Fruit fly (Drosophila melanogaster) whole organism, embryonic: ENCODE data around the gene da.

ENCODE experiments used
- CG1024 ChIP-seq: fragments of 200-800 bp; sonication (Bioruptor generic); IDR thresholded peaks from 2 replicates; pipeline ENCODE4 v1.3.6; 2022; ENCODE audit warnings: missing biosample characterization, missing genetic modification characterization
- CG10959 ChIP-seq: fragments of 200-800 bp; sonication (Bioruptor generic); IDR thresholded peaks from 2 replicates; pipeline ENCODE4 v1.3.6; 2022; ENCODE audit warnings: missing biosample characterization, missing genetic modification characterization
- CG12104 ChIP-seq: fragments of 200-800 bp; sonication (Bioruptor generic); optimal IDR thresholded peaks from 3 replicates; lab custom pipeline; 2016; ENCODE audit warnings: missing biosample characterization, missing genetic modification characterization
- CG12769 ChIP-seq: fragments of 200-800 bp; sonication (Bioruptor generic); optimal IDR thresholded peaks from 2 replicates; lab custom pipeline; 2019; ENCODE audit warnings: missing biosample characterization, mild to moderate bottlenecking, missing genetic modification characterization, moderate library complexity
- CG15696 ChIP-seq: fragments of 200-800 bp; sonication (Bioruptor generic); optimal IDR thresholded peaks from 2 replicates; lab custom pipeline; 2019; ENCODE audit warnings: missing biosample characterization, mild to moderate bottlenecking, missing genetic modification characterization, moderate library complexity
- CG16815 ChIP-seq: fragments of 200-800 bp; sonication (Bioruptor generic); optimal IDR thresholded peaks from 3 replicates; lab custom pipeline; 2017; ENCODE audit warnings: missing biosample characterization, mild to moderate bottlenecking, missing genetic modification characterization
- CG17612 ChIP-seq: fragments of 200-800 bp; sonication (Bioruptor generic); IDR thresholded peaks from 2 replicates; pipeline ENCODE4 v1.3.6; 2022; ENCODE audit warnings: missing biosample characterization, missing genetic modification characterization
- CG18262 ChIP-seq: fragments of 200-800 bp; optimal IDR thresholded peaks from 3 replicates; lab custom pipeline; 2019; ENCODE audit warnings: missing biosample characterization, mild to moderate bottlenecking, missing genetic modification characterization, moderate library complexity
- CG34224 ChIP-seq: fragments of 200-800 bp; sonication (Bioruptor generic); IDR thresholded peaks from 3 replicates; pipeline ENCODE4 v1.3.6; 2022; ENCODE audit warnings: missing biosample characterization, missing genetic modification characterization; ENCODE audit not compliant: partially characterized antibody
- CG34376 ChIP-seq: fragments of 200-800 bp; sonication (Bioruptor generic); optimal IDR thresholded peaks from 2 replicates; lab custom pipeline; 2018; ENCODE audit warnings: missing biosample characterization, mild to moderate bottlenecking, missing genetic modification characterization
- CG4730 ChIP-seq: fragments of 200-800 bp; sonication (Bioruptor generic); IDR thresholded peaks from 2 replicates; pipeline ENCODE4 v1.3.6; 2022; ENCODE audit warnings: missing biosample characterization, missing genetic modification characterization
- CG5245 ChIP-seq: fragments of 200-800 bp; sonication (Bioruptor generic); optimal IDR thresholded peaks from 3 replicates; lab custom pipeline; 2016; ENCODE audit warnings: missing biosample characterization, missing genetic modification characterization
- CG7357 ChIP-seq: fragments of 200-800 bp; sonication (Bioruptor generic); IDR thresholded peaks from 3 replicates; pipeline ENCODE4 v1.3.6; 2022; ENCODE audit warnings: missing biosample characterization, missing genetic modification characterization
- CG7745 ChIP-seq: fragments of 200-800 bp; sonication (Bioruptor generic); optimal IDR thresholded peaks from 2 replicates; lab custom pipeline; 2018; ENCODE audit warnings: missing biosample characterization, mild to moderate bottlenecking, missing genetic modification characterization, moderate library complexity
- Dip2 ChIP-seq: fragments of 200-800 bp; sonication (Bioruptor generic); IDR thresholded peaks from 2 replicates; pipeline ENCODE4 v1.3.6; 2022; ENCODE audit warnings: missing biosample characterization, missing genetic modification characterization
- ERR ChIP-seq: fragments of 200-800 bp; sonication (Bioruptor generic); optimal IDR thresholded peaks from 2 replicates; lab custom pipeline; 2016; ENCODE audit warnings: missing biosample characterization, missing genetic modification characterization
- Elba2 ChIP-seq: fragments of 200-800 bp; sonication (Bioruptor generic); optimal IDR thresholded peaks from 3 replicates; lab custom pipeline; 2016; ENCODE audit warnings: missing biosample characterization, missing genetic modification characterization
- Gug ChIP-seq: fragments of 200-800 bp; sonication (Bioruptor generic); IDR thresholded peaks from 4 replicates; pipeline ENCODE4 v1.3.6; 2022; ENCODE audit warnings: missing biosample characterization, missing genetic modification characterization
- HLH4C ChIP-seq: fragments of 200-800 bp; sonication (Bioruptor generic); IDR thresholded peaks from 3 replicates; pipeline ENCODE4 v1.3.6; 2022; ENCODE audit warnings: missing biosample characterization, missing genetic modification characterization; ENCODE audit not compliant: partially characterized antibody
- Jarid2 ChIP-seq: fragments of 200-800 bp; sonication (Bioruptor generic); optimal IDR thresholded peaks from 3 replicates; lab custom pipeline; 2017; ENCODE audit warnings: mild to moderate bottlenecking, missing biosample characterization, missing genetic modification reagents, missing genetic modification characterization
- MBD-R2 ChIP-seq: fragments of 200-800 bp; sonication (Bioruptor generic); IDR thresholded peaks from 2 replicates; pipeline ENCODE4 v1.3.6; 2022; ENCODE audit warnings: missing biosample characterization, missing genetic modification characterization
- Rfx ChIP-seq: fragments of 200-800 bp; sonication (Bioruptor generic); IDR thresholded peaks from 2 replicates; pipeline ENCODE4 v1.3.6; 2022; ENCODE audit warnings: missing biosample characterization, missing genetic modification characterization
- Six4 ChIP-seq: fragments of 200-800 bp; sonication (Bioruptor generic); optimal IDR thresholded peaks from 2 replicates; lab custom pipeline; 2016; ENCODE audit warnings: missing biosample characterization, missing genetic modification characterization
- abd-A ChIP-seq: fragments of 200-800 bp; sonication (Bioruptor generic); optimal IDR thresholded peaks from 3 replicates; lab custom pipeline; 2019; ENCODE audit warnings: missing biosample characterization, mild to moderate bottlenecking, missing genetic modification characterization, moderate library complexity
- ato ChIP-seq: fragments of 200-800 bp; sonication (Bioruptor generic); IDR thresholded peaks from 2 replicates; pipeline ENCODE4 v1.3.6; 2022; ENCODE audit warnings: missing biosample characterization, missing genetic modification characterization; ENCODE audit not compliant: partially characterized antibody
- br ChIP-seq: fragments of >200 bp; optimal IDR thresholded peaks from 2 replicates; lab custom pipeline; 2017
- bsh ChIP-seq, 2 experiments: fragments of 200-800 bp; sonication (Bioruptor generic); optimal IDR thresholded peaks; 2 replicates each; lab custom pipeline; 2017 to 2018; ENCODE audit warnings: mild to moderate bottlenecking in 2 of 2, missing biosample characterization in 2 of 2, missing genetic modification characterization in 2 of 2, moderate library complexity in 1 of 2
- cas ChIP-seq: fragments of 200-800 bp; sonication (Bioruptor generic); IDR thresholded peaks from 2 replicates; pipeline ENCODE4 v1.3.6; 2022; ENCODE audit warnings: missing biosample characterization, missing genetic modification characterization
- dimm ChIP-seq: fragments of 200-800 bp; sonication (Bioruptor generic); IDR thresholded peaks from 2 replicates; pipeline ENCODE4 v1.3.6; 2022; ENCODE audit warnings: missing biosample characterization, missing genetic modification characterization
- disco-r ChIP-seq: fragments of 200-800 bp; sonication (Bioruptor generic); optimal IDR thresholded peaks from 2 replicates; lab custom pipeline; 2016; ENCODE audit warnings: missing biosample characterization, missing genetic modification characterization
- dmrt11E ChIP-seq: fragments of 200-800 bp; sonication (Bioruptor generic); optimal IDR thresholded peaks from 3 replicates; lab custom pipeline; 2018; ENCODE audit warnings: missing biosample characterization, mild to moderate bottlenecking, missing genetic modification characterization, moderate library complexity
- gem ChIP-seq: fragments of 200-800 bp; sonication (Bioruptor generic); optimal IDR thresholded peaks from 2 replicates; lab custom pipeline; 2019; ENCODE audit warnings: missing biosample characterization, mild to moderate bottlenecking, missing genetic modification characterization, moderate library complexity
- jing ChIP-seq: fragments of 200-800 bp; sonication (Bioruptor generic); optimal IDR thresholded peaks from 2 replicates; lab custom pipeline; 2018; ENCODE audit warnings: missing biosample characterization, mild to moderate bottlenecking, missing genetic modification characterization
- kni ChIP-seq: fragments of 200-800 bp; sonication (Bioruptor generic); optimal IDR thresholded peaks from 3 replicates; lab custom pipeline; 2017; ENCODE audit warnings: mild to moderate bottlenecking, missing biosample characterization, missing genetic modification reagents, missing genetic modification characterization
- lab ChIP-seq: fragments of 200-800 bp; sonication (Bioruptor generic); optimal IDR thresholded peaks from 3 replicates; lab custom pipeline; 2017; ENCODE audit warnings: missing biosample characterization, missing genetic modification characterization, mild to moderate bottlenecking, moderate library complexity, missing genetic modification reagents
- mam ChIP-seq: fragments of 200-800 bp; sonication (Bioruptor generic); optimal IDR thresholded peaks from 3 replicates; lab custom pipeline; 2016; ENCODE audit warnings: missing biosample characterization, missing genetic modification characterization
- nau ChIP-seq: fragments of 200-800 bp; sonication (Bioruptor generic); optimal IDR thresholded peaks from 3 replicates; lab custom pipeline; 2017; ENCODE audit warnings: missing biosample characterization, mild to moderate bottlenecking, missing genetic modification characterization, missing genetic modification reagents
- psq ChIP-seq: fragments of 200-800 bp; sonication (Bioruptor generic); optimal IDR thresholded peaks from 2 replicates; lab custom pipeline; 2017; ENCODE audit warnings: missing biosample characterization, missing genetic modification characterization
- pum ChIP-seq: fragments of 200-800 bp; sonication (Bioruptor generic); optimal IDR thresholded peaks from 2 replicates; lab custom pipeline; 2016; ENCODE audit warnings: missing biosample characterization, missing genetic modification characterization
- rib ChIP-seq: fragments of 200-800 bp; sonication (Bioruptor generic); IDR thresholded peaks from 2 replicates; pipeline ENCODE4 v1.3.6; 2022; ENCODE audit warnings: missing biosample characterization, missing genetic modification characterization
- sc ChIP-seq, 3 experiments: fragments of >200 bp in 2 of 3; fragments of 200-800 bp in 1 of 3; sonication (Bioruptor generic) in 1 of 3; optimal IDR thresholded peaks; 2 replicates in 2 of 3; 3 replicates in 1 of 3; lab custom pipeline; 2017; ENCODE audit warnings: mild to moderate bottlenecking in 1 of 3, missing biosample characterization in 1 of 3, missing genetic modification characterization in 1 of 3, missing genetic modification reagents in 1 of 3
- seq ChIP-seq: fragments of 200-800 bp; sonication (Bioruptor generic); IDR thresholded peaks from 2 replicates; pipeline ENCODE4 v1.3.6; 2022; ENCODE audit warnings: missing biosample characterization, missing genetic modification characterization
- sim ChIP-seq: fragments of 200-800 bp; sonication (Bioruptor generic); IDR thresholded peaks from 2 replicates; pipeline ENCODE4 v1.3.6; 2022; ENCODE audit warnings: missing biosample characterization, missing genetic modification characterization
- so ChIP-seq: fragments of 200-800 bp; sonication (Bioruptor generic); IDR thresholded peaks from 3 replicates; pipeline ENCODE4 v1.3.6; 2022; ENCODE audit warnings: missing biosample characterization, missing genetic modification characterization
- sr ChIP-seq: fragments of 200-800 bp; sonication (Bioruptor generic); IDR thresholded peaks from 3 replicates; pipeline ENCODE4 v1.3.6; 2022; ENCODE audit warnings: missing biosample characterization, missing genetic modification characterization
- sug ChIP-seq: fragments of 200-800 bp; optimal IDR thresholded peaks from 2 replicates; lab custom pipeline; 2019; ENCODE audit warnings: missing biosample characterization, mild to moderate bottlenecking, missing genetic modification characterization, moderate library complexity
- ttk ChIP-seq: fragments of 200-800 bp; sonication (Bioruptor generic); IDR thresholded peaks from 2 replicates; pipeline ENCODE4 v2.1.2; 2022; ENCODE audit warnings: missing biosample characterization, missing genetic modification characterization
- vvl ChIP-seq: fragments of 200-800 bp; sonication (Bioruptor generic); IDR thresholded peaks from 2 replicates; pipeline ENCODE4 v1.3.6; 2022; ENCODE audit warnings: missing biosample characterization, missing genetic modification characterization
- yki ChIP-seq: fragments of >200 bp; optimal IDR thresholded peaks from 3 replicates; lab custom pipeline; 2018
- zen ChIP-seq: fragments of 200-800 bp; sonication (Bioruptor generic); optimal IDR thresholded peaks from 3 replicates; lab custom pipeline; 2018; ENCODE audit warnings: missing biosample characterization, mild to moderate bottlenecking, missing genetic modification characterization, moderate library complexity

The da gene

dm6 chr2L:10442048-10442790, 54.3 kb downstream of the da start, which contains the start of gene loh (continued):
- TF ChIP-seq mam (GFP tag; lab: Kevin White, UChicago) (no peak), pum (GFP tag; lab: Kevin White, UChicago) (no peak), CG12769 (tag; lab: Kevin White, UChicago) (peak; percentile 24), Elba2 (GFP tag; lab: Kevin White, UChicago) (no peak), ato (no peak), zen (tag; lab: Kevin White, UChicago) (peak; percentile 21), bsh (GFP tag; optimal IDR thresholded peaks at IDR 0.05; lab: Kevin White, UChicago) (peak in 1 of 2 experiments; percentile 63), br (lab: Kevin White, UChicago) (no peak), CG34376 (GFP tag; lab: Kevin White, UChicago) (no peak), Six4 (GFP tag; lab: Kevin White, UChicago) (peak; percentile 56), sug (tag; lab: Kevin White, UChicago) (peak; percentile 48), yki (lab: Kevin White, UChicago) (no peak), disco-r (GFP tag; lab: Kevin White, UChicago) (no peak), jing (GFP tag; lab: Kevin White, UChicago) (no peak), ttk (GFP tag; lab: Robert Waterston, UW) (0 out of 2 replicates have a peak, but pooled peaks have one; percentile 38), CG34224 (no peak), CG4730 (GFP tag; lab: Robert Waterston, UW) (no peak), HLH4C (GFP tag; lab: Robert Waterston, UW) (no peak), Jarid2 (no peak), abd-A (no peak), lab (no peak), CG5245 (GFP tag; lab: Kevin White, UChicago) (no peak), sc (optimal IDR thresholded peaks at IDR 0.05; lab: Kevin White, UChicago) (no peak), sc (GFP tag; optimal IDR thresholded peaks at IDR 0.05; lab: Kevin White, UChicago) (peak; percentile 44), ERR (no peak), CG18262 (tag; lab: Kevin White, UChicago) (peak; percentile 85), sr (GFP tag; lab: Robert Waterston, UW) (no peak), Dip2 (GFP tag; lab: Robert Waterston, UW) (no peak), CG10959 (no peak), CG17612 (GFP tag; lab: Robert Waterston, UW) (no peak), seq (GFP tag; lab: Robert Waterston, UW) (0 out of 2 replicates have a peak, but pooled peaks have one; percentile 22), psq (GFP tag; lab: Kevin White, UChicago) (no peak), kni (no peak), Rfx (no peak; the same call in 1 of the 2 replicates), rib (no peak), CG7357 (no peak), gem (tag; lab: Kevin White, UChicago) (peak; percentile 79), dimm (GFP tag; lab: Robert Waterston, UW) (no peak), CG12104 (GFP tag; lab: Kevin White, UChicago) (peak; percentile 49), CG7745 (tag; lab: Kevin White, UChicago) (no peak), CG15696 (tag; lab: Kevin White, UChicago) (peak; percentile 10), dmrt11E (tag; lab: Kevin White, UChicago) (peak; percentile 35), CG16815 (peak; percentile 30), so (no peak; the same call in 2 of the 3 replicates), nau (GFP tag; lab: Kevin White, UChicago) (no peak), CG1024 (GFP tag; lab: Robert Waterston, UW) (0 out of 2 replicates have a peak, but pooled peaks have one; percentile 24), sim (GFP tag; lab: Robert Waterston, UW) (no peak), Gug (no peak), cas (GFP tag; lab: Robert Waterston, UW) (no peak), vvl (GFP tag; lab: Robert Waterston, UW) (no peak), MBD-R2 (GFP tag; lab: Robert Waterston, UW) (no peak)
